Fruit fly (Drosophila melanogaster): ENCODE data around the gene Zcchc7.

- TF ChIP-seq CTCF (optimal IDR thresholded peaks at IDR 0.05) (no peak), CG8478 (optimal IDR thresholded peaks at IDR 0.05) (no peak)
Observed at dm6 chr3L:16865123-16865831, 20.1 kb downstream of the Zcchc7 start, which contains the start of gene Lmpt.

Data from S2 (cell line).